Fruit fly (Drosophila melanogaster) whole organism, adult: ENCODE results near the gene CG17362.

Experiments used
- CG14711 ChIP-seq: fragments of 200-800 bp; sonication (Bioruptor generic); optimal IDR thresholded peaks from 2 replicates; lab custom pipeline; 2018; ENCODE audit warnings: missing biosample characterization, mild to moderate bottlenecking, missing genetic modification characterization, moderate library complexity
- CG33017 ChIP-seq: fragments of 200-800 bp; sonication (Bioruptor generic); optimal IDR thresholded peaks from 2 replicates; lab custom pipeline; 2018; ENCODE audit warnings: missing biosample characterization, mild to moderate bottlenecking, missing genetic modification characterization, moderate library complexity
- Clk ChIP-seq: fragments of 200-800 bp; sonication (Bioruptor generic); optimal IDR thresholded peaks from 2 replicates; lab custom pipeline; 2017; ENCODE audit warnings: missing biosample characterization, missing genetic modification characterization
- cic ChIP-seq: fragments of 200-800 bp; sonication (Bioruptor generic); optimal IDR thresholded peaks from 2 replicates; lab custom pipeline; 2017; ENCODE audit warnings: missing biosample characterization, mild to moderate bottlenecking, missing genetic modification characterization, moderate library complexity
- cnc ChIP-seq, 2 experiments: fragments of >200 bp; optimal IDR thresholded peaks; 2 replicates each; lab custom pipeline; 2017
- kay ChIP-seq: fragments of 200-800 bp; sonication (Bioruptor generic); peaks from one replicate; lab custom pipeline; 2016; ENCODE audit warnings: missing biosample characterization, missing genetic modification characterization, borderline replicate concordance
- ovo ChIP-seq: fragments of 200-800 bp; sonication (Bioruptor generic); optimal IDR thresholded peaks from 2 replicates; lab custom pipeline; 2016; ENCODE audit warnings: missing biosample characterization, missing genetic modification characterization

dm6 chr3L:13996437-13996836, 10.0 kb downstream of the CG17362 start:
- TF ChIP-seq cic (GFP tag; lab: Kevin White, UChicago) (no peak), CG14711 (no peak), kay (GFP tag; lab: Kevin White, UChicago) (no peak), Clk (GFP tag; lab: Kevin White, UChicago) (no peak), CG33017 (tag; lab: Kevin White, UChicago) (no peak), ovo (GFP tag; lab: Kevin White, UChicago) (no peak), cnc (optimal IDR thresholded peaks at IDR 0.05; lab: Kevin White, UChicago) (no peak)
